Fruit fly (Drosophila melanogaster) whole organism: ENCODE data around the gene CG10570.

Experiments used
- CG8478 ChIP-seq: fragments of >200 bp; optimal IDR thresholded peaks from 2 replicates; lab custom pipeline; 2018; ENCODE audit warnings: inconsistent platforms
- Dll ChIP-seq: fragments of >200 bp; optimal IDR thresholded peaks from 2 replicates; lab custom pipeline; 2017
- EcR ChIP-seq, 2 experiments: fragments of >200 bp; optimal IDR thresholded peaks; 2 replicates each; lab custom pipeline; 2017; ENCODE audit warnings: missing biosample characterization in 2 of 2, missing genetic modification characterization in 2 of 2, missing genetic modification reagents in 2 of 2
- pan ChIP-seq: fragments of >200 bp; optimal IDR thresholded peaks from 2 replicates; lab custom pipeline; 2017
- psq ChIP-seq: fragments of >200 bp; optimal IDR thresholded peaks from 2 replicates; lab custom pipeline; 2017
- usp ChIP-seq: fragments of >200 bp; optimal IDR thresholded peaks from 2 replicates; lab custom pipeline; 2017; ENCODE audit warnings: missing biosample characterization, missing genetic modification characterization, mixed read lengths

- TF ChIP-seq pan (lab: Kevin White, UChicago) (no peak), usp (GFP tag; lab: Kevin White, UChicago) (no peak), EcR (GFP tag; optimal IDR thresholded peaks at IDR 0.05; lab: Kevin White, UChicago) (no peak), Dll (lab: Kevin White, UChicago) (no peak), psq (lab: Kevin White, UChicago) (no peak), CG8478 (lab: Kevin White, UChicago) (no peak)
Observed at dm6 chr2L:18782212-18782825, 28.7 kb downstream of the CG10570 start.
